Fruit fly (Drosophila melanogaster) whole organism, embryonic: ENCODE measurements around the gene flw.

Experiments
- Asciz ChIP-seq: fragments of 200-800 bp; sonication (Bioruptor generic); optimal IDR thresholded peaks from 2 replicates; lab custom pipeline; 2017; ENCODE audit warnings: missing biosample characterization, mild to moderate bottlenecking, missing genetic modification characterization, missing genetic modification reagents
- BtbVII ChIP-seq: fragments of 200-800 bp; sonication (Bioruptor generic); optimal IDR thresholded peaks from 3 replicates; lab custom pipeline; 2017; ENCODE audit warnings: missing biosample characterization, mild to moderate bottlenecking, missing genetic modification characterization
- CG10274 ChIP-seq: fragments of 200-800 bp; sonication (Bioruptor generic); optimal IDR thresholded peaks from 3 replicates; lab custom pipeline; 2017; ENCODE audit warnings: missing biosample characterization, mild to moderate bottlenecking, missing genetic modification characterization
- CG11696 ChIP-seq: fragments of 200-800 bp; sonication (Bioruptor generic); IDR thresholded peaks from 2 replicates; pipeline ENCODE4 v1.3.6; 2022; ENCODE audit warnings: missing biosample characterization, missing genetic modification characterization
- CG12659 ChIP-seq: fragments of 200-800 bp; sonication (Bioruptor generic); optimal IDR thresholded peaks from 3 replicates; lab custom pipeline; 2017; ENCODE audit warnings: mild to moderate bottlenecking, missing biosample characterization, missing genetic modification reagents, missing genetic modification characterization
- CG14014 ChIP-seq: fragments of 200-800 bp; sonication (Bioruptor generic); IDR thresholded peaks from 2 replicates; pipeline ENCODE4 v1.3.6; 2022; ENCODE audit warnings: missing biosample characterization, missing genetic modification characterization
- CG14050 ChIP-seq: fragments of 200-800 bp; sonication (Bioruptor generic); IDR thresholded peaks from 3 replicates; pipeline ENCODE4 v1.3.6; 2022; ENCODE audit warnings: missing biosample characterization, missing genetic modification characterization
- CG15696 ChIP-seq: fragments of 200-800 bp; sonication (Bioruptor generic); optimal IDR thresholded peaks from 2 replicates; lab custom pipeline; 2019; ENCODE audit warnings: missing biosample characterization, mild to moderate bottlenecking, missing genetic modification characterization, moderate library complexity
- CG18599 ChIP-seq: fragments of 200-800 bp; sonication (Bioruptor generic); optimal IDR thresholded peaks from 3 replicates; lab custom pipeline; 2017; ENCODE audit warnings: missing biosample characterization, missing genetic modification characterization, mild to moderate bottlenecking, moderate library complexity, missing genetic modification reagents
- CG31365 ChIP-seq: fragments of 200-800 bp; sonication (Bioruptor generic); optimal IDR thresholded peaks from 2 replicates; lab custom pipeline; 2018; ENCODE audit warnings: missing biosample characterization, mild to moderate bottlenecking, missing genetic modification characterization
- CG3281 ChIP-seq: fragments of 200-800 bp; sonication (Bioruptor generic); optimal IDR thresholded peaks from 3 replicates; lab custom pipeline; 2017; ENCODE audit warnings: missing biosample characterization, mild to moderate bottlenecking, missing genetic modification characterization
- CG33557 ChIP-seq: fragments of 200-800 bp; sonication (Bioruptor generic); optimal IDR thresholded peaks from 2 replicates; lab custom pipeline; 2019; ENCODE audit warnings: missing biosample characterization, mild to moderate bottlenecking, missing genetic modification characterization, moderate library complexity
- CG34224 ChIP-seq: fragments of 200-800 bp; sonication (Bioruptor generic); IDR thresholded peaks from 3 replicates; pipeline ENCODE4 v1.3.6; 2022; ENCODE audit warnings: missing biosample characterization, missing genetic modification characterization; ENCODE audit not compliant: partially characterized antibody
- CG34422 ChIP-seq: fragments of 200-800 bp; sonication (Bioruptor generic); IDR thresholded peaks from 3 replicates; pipeline ENCODE4 v1.3.6; 2022; ENCODE audit warnings: missing biosample characterization, missing genetic modification characterization
- CG4282 ChIP-seq: fragments of 200-800 bp; sonication (Bioruptor generic); optimal IDR thresholded peaks from 2 replicates; lab custom pipeline; 2016; ENCODE audit warnings: missing biosample characterization, missing genetic modification characterization
- CG4820 ChIP-seq: fragments of 200-800 bp; sonication (Bioruptor generic); optimal IDR thresholded peaks from 3 replicates; lab custom pipeline; 2016; ENCODE audit warnings: missing biosample characterization, missing genetic modification characterization
- CG5180 ChIP-seq: fragments of 200-800 bp; sonication (Bioruptor generic); optimal IDR thresholded peaks from 3 replicates; lab custom pipeline; 2017; ENCODE audit warnings: missing biosample characterization, missing genetic modification characterization, mild to moderate bottlenecking, moderate library complexity, missing genetic modification reagents
- CG6654 ChIP-seq: fragments of 200-800 bp; sonication (Bioruptor generic); optimal IDR thresholded peaks from 2 replicates; lab custom pipeline; 2017; ENCODE audit warnings: missing biosample characterization, mild to moderate bottlenecking, missing genetic modification characterization
- CG6765 ChIP-seq: fragments of 200-800 bp; sonication (Bioruptor generic); optimal IDR thresholded peaks from 3 replicates; lab custom pipeline; 2017; ENCODE audit warnings: missing biosample characterization, mild to moderate bottlenecking, missing genetic modification characterization
- CG7786 ChIP-seq: fragments of 200-800 bp; sonication (Bioruptor generic); optimal IDR thresholded peaks from 2 replicates; lab custom pipeline; 2016; ENCODE audit warnings: missing biosample characterization, missing genetic modification characterization
- CG8281 ChIP-seq: fragments of 200-800 bp; sonication (Bioruptor generic); optimal IDR thresholded peaks from 2 replicates; lab custom pipeline; 2018; ENCODE audit warnings: missing biosample characterization, mild to moderate bottlenecking, missing genetic modification characterization, moderate library complexity
- CHES-1-like ChIP-seq: fragments of 200-800 bp; sonication (Bioruptor generic); optimal IDR thresholded peaks from 2 replicates; lab custom pipeline; 2016; ENCODE audit warnings: missing biosample characterization, missing genetic modification characterization
- CTCF ChIP-seq: fragments of 200-800 bp; sonication (Bioruptor generic); optimal IDR thresholded peaks from 2 replicates; lab custom pipeline; 2017; ENCODE audit warnings: missing biosample characterization, mild to moderate bottlenecking, missing genetic modification characterization, moderate library complexity
- Dbx ChIP-seq: fragments of 200-800 bp; sonication (Bioruptor generic); IDR thresholded peaks from 3 replicates; pipeline ENCODE4 v1.3.6; 2022; ENCODE audit warnings: missing biosample characterization, missing genetic modification characterization
- Dek ChIP-seq: fragments of 200-800 bp; sonication (Bioruptor generic); optimal IDR thresholded peaks from 3 replicates; lab custom pipeline; 2019; ENCODE audit warnings: missing biosample characterization, mild to moderate bottlenecking, missing genetic modification characterization, moderate library complexity
- E2f1 ChIP-seq: fragments of 200-800 bp; sonication (Bioruptor generic); IDR thresholded peaks from 2 replicates; pipeline ENCODE4 v1.3.6; 2022; ENCODE audit warnings: missing biosample characterization, missing genetic modification characterization
- E2f2 ChIP-seq: fragments of 200-800 bp; sonication (Bioruptor generic); IDR thresholded peaks from 2 replicates; pipeline ENCODE4 v1.3.6; 2022; ENCODE audit warnings: missing biosample characterization, missing genetic modification characterization
- Ets97D ChIP-seq: fragments of 200-800 bp; sonication (Bioruptor generic); optimal IDR thresholded peaks from 3 replicates; lab custom pipeline; 2016; ENCODE audit warnings: missing biosample characterization, missing genetic modification characterization
- Hand ChIP-seq: fragments of 200-800 bp; sonication (Bioruptor generic); optimal IDR thresholded peaks from 2 replicates; lab custom pipeline; 2017; ENCODE audit warnings: mild to moderate bottlenecking, missing biosample characterization, missing genetic modification reagents, missing genetic modification characterization
- HmgD ChIP-seq: fragments of 200-800 bp; sonication (Bioruptor generic); optimal IDR thresholded peaks from 3 replicates; lab custom pipeline; 2016; ENCODE audit warnings: missing biosample characterization, missing genetic modification characterization
- Lhr ChIP-seq: fragments of 200-800 bp; sonication (Bioruptor generic); optimal IDR thresholded peaks from 3 replicates; lab custom pipeline; 2017; ENCODE audit warnings: mild to moderate bottlenecking, missing biosample characterization, missing genetic modification reagents, missing genetic modification characterization
- NC2β ChIP-seq: fragments of 200-800 bp; sonication (Bioruptor generic); optimal IDR thresholded peaks from 2 replicates; lab custom pipeline; 2016; ENCODE audit warnings: missing biosample characterization, missing genetic modification characterization
- Side ChIP-seq: fragments of 200-800 bp; sonication (Bioruptor generic); optimal IDR thresholded peaks from 2 replicates; lab custom pipeline; 2016; ENCODE audit warnings: missing biosample characterization, missing genetic modification characterization
- Sry-δ ChIP-seq: fragments of 200-800 bp; sonication (Bioruptor generic); optimal IDR thresholded peaks from 2 replicates; lab custom pipeline; 2016; ENCODE audit warnings: missing biosample characterization, missing genetic modification characterization
- al ChIP-seq: fragments of 200-800 bp; sonication (Bioruptor generic); IDR thresholded peaks from 2 replicates; pipeline ENCODE4 v1.3.6; 2022; ENCODE audit warnings: missing biosample characterization, missing genetic modification characterization
- amos ChIP-seq: fragments of 200-800 bp; sonication (Bioruptor generic); IDR thresholded peaks from 2 replicates; pipeline ENCODE4 v1.3.6; 2022; ENCODE audit warnings: missing biosample characterization, missing genetic modification characterization; ENCODE audit not compliant: partially characterized antibody
- ash1 ChIP-seq: fragments of 200-800 bp; sonication (Bioruptor generic); optimal IDR thresholded peaks from 2 replicates; lab custom pipeline; 2018; ENCODE audit warnings: missing biosample characterization, mild to moderate bottlenecking, missing genetic modification characterization
- ato ChIP-seq: fragments of 200-800 bp; sonication (Bioruptor generic); IDR thresholded peaks from 2 replicates; pipeline ENCODE4 v1.3.6; 2022; ENCODE audit warnings: missing biosample characterization, missing genetic modification characterization; ENCODE audit not compliant: partially characterized antibody
- chm ChIP-seq: fragments of 200-800 bp; sonication (Bioruptor generic); IDR thresholded peaks from 2 replicates; pipeline ENCODE4 v1.3.6; 2022; ENCODE audit warnings: missing biosample characterization, missing genetic modification characterization
- ci ChIP-seq: fragments of 200-800 bp; sonication (Bioruptor generic); IDR thresholded peaks from 3 replicates; pipeline ENCODE4 v1.3.6; 2022; ENCODE audit warnings: missing biosample characterization, missing genetic modification characterization
- dimm ChIP-seq: fragments of 200-800 bp; sonication (Bioruptor generic); IDR thresholded peaks from 2 replicates; pipeline ENCODE4 v1.3.6; 2022; ENCODE audit warnings: missing biosample characterization, missing genetic modification characterization
- dm ChIP-seq: fragments of 200-800 bp; sonication (Bioruptor generic); optimal IDR thresholded peaks from 3 replicates; lab custom pipeline; 2016; ENCODE audit warnings: missing biosample characterization, missing genetic modification characterization
- eve ChIP-seq, 2 experiments: fragments of >200 bp; optimal IDR thresholded peaks; 2 replicates each; lab custom pipeline; 2017; ENCODE audit warnings: missing biosample characterization in 2 of 2, missing genetic modification characterization in 2 of 2
- fd96Cb ChIP-seq: fragments of 200-800 bp; sonication (Bioruptor generic); optimal IDR thresholded peaks from 2 replicates; lab custom pipeline; 2018; ENCODE audit warnings: missing biosample characterization, mild to moderate bottlenecking, missing genetic modification characterization, moderate library complexity
- fru ChIP-seq: fragments of >200 bp; optimal IDR thresholded peaks from 2 replicates; lab custom pipeline; 2017
- mam ChIP-seq: fragments of 200-800 bp; sonication (Bioruptor generic); optimal IDR thresholded peaks from 3 replicates; lab custom pipeline; 2016; ENCODE audit warnings: missing biosample characterization, missing genetic modification characterization
- nmo ChIP-seq: fragments of 200-800 bp; sonication (Bioruptor generic); optimal IDR thresholded peaks from 2 replicates; lab custom pipeline; 2018; ENCODE audit warnings: missing biosample characterization, mild to moderate bottlenecking, missing genetic modification characterization, moderate library complexity
- odd ChIP-seq: fragments of 200-800 bp; sonication (Bioruptor generic); optimal IDR thresholded peaks from 2 replicates; lab custom pipeline; 2017; ENCODE audit warnings: missing biosample characterization, mild to moderate bottlenecking, missing genetic modification characterization
- sens-2 ChIP-seq: fragments of 200-800 bp; sonication (Bioruptor generic); IDR thresholded peaks from 2 replicates; pipeline ENCODE4 v1.3.6; 2022; ENCODE audit warnings: missing biosample characterization, missing genetic modification characterization
- sima ChIP-seq: fragments of 200-800 bp; sonication (Bioruptor generic); optimal IDR thresholded peaks from 2 replicates; lab custom pipeline; 2016; ENCODE audit warnings: missing biosample characterization, missing genetic modification characterization
- tio ChIP-seq: fragments of 200-800 bp; sonication (Bioruptor generic); optimal IDR thresholded peaks from 2 replicates; lab custom pipeline; 2017; ENCODE audit warnings: missing biosample characterization, missing genetic modification characterization, inconsistent platforms
- twi ChIP-seq: fragments of 200-800 bp; optimal IDR thresholded peaks from 2 replicates; lab custom pipeline; 2019; ENCODE audit warnings: missing biosample characterization, mild to moderate bottlenecking, missing genetic modification characterization, moderate library complexity
- vnd ChIP-seq: fragments of 200-800 bp; sonication (Bioruptor generic); IDR thresholded peaks from 3 replicates; pipeline ENCODE4 v1.3.6; 2022; ENCODE audit warnings: missing biosample characterization, missing genetic modification characterization; ENCODE audit not compliant: partially characterized antibody

Gene flw

dm6 chrX:10367801-10368203 lies 18.0 kb upstream of the flw start, which contains the start of gene CG17841 (continued):
- TF ChIP-seq CG18599 (GFP tag; lab: Kevin White, UChicago) (no peak), E2f2 (GFP tag; lab: Robert Waterston, UW) (peak; percentile 89), NC2β (no peak), CG4820 (GFP tag; lab: Kevin White, UChicago) (no peak), CG8281 (tag; lab: Kevin White, UChicago) (no peak), HmgD (GFP tag; lab: Kevin White, UChicago) (no peak), CG5180 (GFP tag; lab: Kevin White, UChicago) (no peak), BtbVII (no peak), CG4282 (GFP tag; lab: Kevin White, UChicago) (no peak), Hand (no peak), CG14014 (GFP tag; lab: Robert Waterston, UW) (no peak), CG6765 (GFP tag; lab: Kevin White, UChicago) (no peak), dm (GFP tag; lab: Kevin White, UChicago) (no peak), CG31365 (tag; lab: Kevin White, UChicago) (no peak), ci (GFP tag; lab: Robert Waterston, UW) (no peak), fru (lab: Kevin White, UChicago) (no peak), nmo (GFP tag; lab: Kevin White, UChicago) (peak; percentile 46), Lhr (GFP tag; lab: Kevin White, UChicago) (peak; percentile 76), chm (GFP tag; lab: Robert Waterston, UW) (no peak), CG11696 (GFP tag; lab: Robert Waterston, UW) (no peak), amos (GFP tag; lab: Robert Waterston, UW) (peak; percentile 43; the same call in 1 of the 2 replicates), ato (GFP tag; lab: Robert Waterston, UW) (no peak), odd (no peak), CG12659 (peak; percentile 55), CG10274 (GFP tag; lab: Kevin White, UChicago) (no peak), Sry-δ (GFP tag; lab: Kevin White, UChicago) (peak; percentile 75), vnd (GFP tag; lab: Robert Waterston, UW) (no peak), CHES-1-like (GFP tag; lab: Kevin White, UChicago) (no peak), fd96Cb (tag; lab: Kevin White, UChicago) (no peak), E2f1 (GFP tag; lab: Robert Waterston, UW) (no peak), CG14050 (GFP tag; lab: Robert Waterston, UW) (no peak), CG34224 (GFP tag; lab: Robert Waterston, UW) (0 out of 3 replicates have a peak, but pooled peaks have one; percentile 35), Dek (tag; lab: Kevin White, UChicago) (no peak), sima (no peak), ash1 (no peak), eve (GFP tag; optimal IDR thresholded peaks at IDR 0.05; lab: Kevin White, UChicago) (no peak), CG6654 (GFP tag; lab: Kevin White, UChicago) (no peak), Side (no peak), mam (GFP tag; lab: Kevin White, UChicago) (no peak), CG33557 (no peak), dimm (no peak), CG34422 (GFP tag; lab: Robert Waterston, UW) (no peak), Ets97D (peak; percentile 40), twi (tag; lab: Kevin White, UChicago) (no peak), tio (GFP tag; lab: Kevin White, UChicago) (no peak), sens-2 (GFP tag; lab: Robert Waterston, UW) (no peak), CG7786 (GFP tag; lab: Kevin White, UChicago) (no peak), Asciz (no peak), CG15696 (tag; lab: Kevin White, UChicago) (no peak), Dbx (GFP tag; lab: Robert Waterston, UW) (no peak), CTCF (GFP tag; lab: Kevin White, UChicago) (no peak), CG3281 (GFP tag; lab: Kevin White, UChicago) (no peak), al (GFP tag; lab: Robert Waterston, UW) (no peak)
